Fruit fly (Drosophila melanogaster) whole organism, embryonic: ENCODE measurements around the gene smal.
A peak's percentile ranks its signal among the peaks of the same experiment; 100 is the strongest.

ENCODE experiments used
- Abd-B ChIP-seq: fragments of 200-800 bp; sonication (Bioruptor generic); optimal IDR thresholded peaks from 2 replicates; lab custom pipeline; 2018; ENCODE audit warnings: missing biosample characterization, mild to moderate bottlenecking, missing genetic modification characterization, moderate library complexity
- Antp ChIP-seq: fragments of 200-800 bp; sonication (Bioruptor generic); optimal IDR thresholded peaks from 3 replicates; lab custom pipeline; 2016; ENCODE audit warnings: missing biosample characterization, missing genetic modification characterization
- Asciz ChIP-seq: fragments of 200-800 bp; sonication (Bioruptor generic); optimal IDR thresholded peaks from 2 replicates; lab custom pipeline; 2017; ENCODE audit warnings: missing biosample characterization, mild to moderate bottlenecking, missing genetic modification characterization, missing genetic modification reagents
- Awh ChIP-seq: fragments of 200-800 bp; sonication (Bioruptor generic); IDR thresholded peaks from 2 replicates; pipeline ENCODE4, ENCODE4 v1.3.6; 2022; ENCODE audit warnings: missing biosample characterization, missing genetic modification characterization
- CG10654 ChIP-seq: fragments of 200-800 bp; sonication (Bioruptor generic); optimal IDR thresholded peaks from 2 replicates; lab custom pipeline; 2016; ENCODE audit warnings: missing biosample characterization, missing genetic modification characterization
- CG11695 ChIP-seq: fragments of 200-800 bp; sonication (Bioruptor generic); IDR thresholded peaks from 3 replicates; pipeline ENCODE4 v1.3.6; 2022; ENCODE audit warnings: missing biosample characterization, missing genetic modification characterization
- CG12299 ChIP-seq: fragments of 200-800 bp; sonication (Bioruptor generic); optimal IDR thresholded peaks from 2 replicates; lab custom pipeline; 2018; ENCODE audit warnings: missing biosample characterization, mild to moderate bottlenecking, missing genetic modification characterization
- CG12391 ChIP-seq: fragments of 200-800 bp; sonication (Bioruptor generic); optimal IDR thresholded peaks from 3 replicates; lab custom pipeline; 2018; ENCODE audit warnings: missing biosample characterization, mild to moderate bottlenecking, missing genetic modification characterization, moderate library complexity
- CG12942 ChIP-seq: fragments of 200-800 bp; sonication (Bioruptor generic); optimal IDR thresholded peaks from 3 replicates; lab custom pipeline; 2016; ENCODE audit warnings: missing biosample characterization, missing genetic modification characterization
- CG13775 ChIP-seq: fragments of 200-800 bp; sonication (Bioruptor generic); optimal IDR thresholded peaks from 3 replicates; lab custom pipeline; 2017; ENCODE audit warnings: missing biosample characterization, mild to moderate bottlenecking, missing genetic modification characterization
- CG15073 ChIP-seq: fragments of 200-800 bp; sonication (Bioruptor generic); optimal IDR thresholded peaks from 2 replicates; lab custom pipeline; 2016; ENCODE audit warnings: missing biosample characterization, missing genetic modification characterization
- CG15479 ChIP-seq: fragments of 200-800 bp; sonication (Bioruptor generic); optimal IDR thresholded peaks from 3 replicates; lab custom pipeline; 2019; ENCODE audit warnings: missing biosample characterization, mild to moderate bottlenecking, missing genetic modification characterization, moderate library complexity
- CG17361 ChIP-seq: fragments of 200-800 bp; sonication (Bioruptor generic); IDR thresholded peaks from 3 replicates; pipeline ENCODE4 v1.3.6; 2022; ENCODE audit warnings: missing biosample characterization, missing genetic modification characterization
- CG17568 ChIP-seq: fragments of 200-800 bp; sonication (Bioruptor generic); optimal IDR thresholded peaks from 2 replicates; lab custom pipeline; 2018; ENCODE audit warnings: missing biosample characterization, mild to moderate bottlenecking, missing genetic modification characterization, moderate library complexity
- CG17912 ChIP-seq: fragments of 200-800 bp; sonication (Bioruptor generic); optimal IDR thresholded peaks from 2 replicates; lab custom pipeline; 2018; ENCODE audit warnings: missing biosample characterization, mild to moderate bottlenecking, missing genetic modification characterization
- CG2712 ChIP-seq: fragments of 200-800 bp; optimal IDR thresholded peaks from 3 replicates; lab custom pipeline; 2019; ENCODE audit warnings: missing biosample characterization, mild to moderate bottlenecking, missing genetic modification characterization, moderate library complexity
- CG33557 ChIP-seq: fragments of 200-800 bp; sonication (Bioruptor generic); optimal IDR thresholded peaks from 2 replicates; lab custom pipeline; 2019; ENCODE audit warnings: missing biosample characterization, mild to moderate bottlenecking, missing genetic modification characterization, moderate library complexity
- CG6254 ChIP-seq: fragments of 200-800 bp; sonication (Bioruptor generic); optimal IDR thresholded peaks from 3 replicates; lab custom pipeline; 2017; ENCODE audit warnings: mild to moderate bottlenecking, missing biosample characterization, missing genetic modification reagents, missing genetic modification characterization
- CG6813 ChIP-seq: fragments of 200-800 bp; sonication (Bioruptor generic); optimal IDR thresholded peaks from 2 replicates; lab custom pipeline; 2017; ENCODE audit warnings: missing biosample characterization, missing genetic modification characterization, mild to moderate bottlenecking, moderate library complexity, missing genetic modification reagents
- CG7357 ChIP-seq: fragments of 200-800 bp; sonication (Bioruptor generic); IDR thresholded peaks from 3 replicates; pipeline ENCODE4 v1.3.6; 2022; ENCODE audit warnings: missing biosample characterization, missing genetic modification characterization
- CG7556 ChIP-seq: fragments of 200-800 bp; sonication (Bioruptor generic); optimal IDR thresholded peaks from 2 replicates; lab custom pipeline; 2017; ENCODE audit warnings: missing biosample characterization, mild to moderate bottlenecking, missing genetic modification characterization
- CG9932 ChIP-seq: fragments of 200-800 bp; sonication (Bioruptor generic); IDR thresholded peaks from 2 replicates; pipeline ENCODE4 v1.3.6; 2022; ENCODE audit warnings: missing biosample characterization, missing genetic modification characterization
- D19B ChIP-seq: fragments of 200-800 bp; sonication (Bioruptor generic); optimal IDR thresholded peaks from 2 replicates; lab custom pipeline; 2017; ENCODE audit warnings: missing biosample characterization, mild to moderate bottlenecking, missing genetic modification characterization
- Dek ChIP-seq: fragments of 200-800 bp; sonication (Bioruptor generic); optimal IDR thresholded peaks from 3 replicates; lab custom pipeline; 2019; ENCODE audit warnings: missing biosample characterization, mild to moderate bottlenecking, missing genetic modification characterization, moderate library complexity
- Ets65A ChIP-seq: fragments of 200-800 bp; sonication (Bioruptor generic); peaks from one replicate; lab custom pipeline; 2016; ENCODE audit warnings: missing biosample characterization, missing genetic modification characterization
- Gug ChIP-seq: fragments of 200-800 bp; sonication (Bioruptor generic); IDR thresholded peaks from 4 replicates; pipeline ENCODE4 v1.3.6; 2022; ENCODE audit warnings: missing biosample characterization, missing genetic modification characterization
- HLHmδ ChIP-seq: fragments of 200-800 bp; sonication (Bioruptor generic); optimal IDR thresholded peaks from 2 replicates; lab custom pipeline; 2018; ENCODE audit warnings: missing biosample characterization, mild to moderate bottlenecking, missing genetic modification characterization, moderate library complexity
- Myb ChIP-seq: fragments of 200-800 bp; sonication (Bioruptor generic); optimal IDR thresholded peaks from 2 replicates; lab custom pipeline; 2016; ENCODE audit warnings: missing biosample characterization, missing genetic modification characterization
- Spps ChIP-seq: fragments of 200-800 bp; sonication (Bioruptor generic); optimal IDR thresholded peaks from 2 replicates; lab custom pipeline; 2018; ENCODE audit warnings: missing biosample characterization, mild to moderate bottlenecking, missing genetic modification characterization
- Tbp ChIP-seq: fragments of >200 bp; optimal IDR thresholded peaks from 2 replicates; lab custom pipeline; 2018; ENCODE audit warnings: missing biosample characterization, missing genetic modification characterization
- aop ChIP-seq: fragments of 200-800 bp; sonication (Bioruptor generic); IDR thresholded peaks from 2 replicates; pipeline ENCODE4 v1.3.6; 2022; ENCODE audit warnings: missing biosample characterization, missing genetic modification characterization
- ato ChIP-seq: fragments of 200-800 bp; sonication (Bioruptor generic); IDR thresholded peaks from 2 replicates; pipeline ENCODE4 v1.3.6; 2022; ENCODE audit warnings: missing biosample characterization, missing genetic modification characterization; ENCODE audit not compliant: partially characterized antibody
- bab2 ChIP-seq: fragments of 200-800 bp; sonication (Bioruptor generic); optimal IDR thresholded peaks from 2 replicates; lab custom pipeline; 2016; ENCODE audit warnings: missing biosample characterization, missing genetic modification characterization
- chn ChIP-seq: fragments of 200-800 bp; sonication (Bioruptor generic); optimal IDR thresholded peaks from 2 replicates; lab custom pipeline; 2016; ENCODE audit warnings: missing biosample characterization, missing genetic modification characterization
- dm ChIP-seq: fragments of 200-800 bp; sonication (Bioruptor generic); optimal IDR thresholded peaks from 3 replicates; lab custom pipeline; 2016; ENCODE audit warnings: missing biosample characterization, missing genetic modification characterization
- en ChIP-seq: fragments of 200-800 bp; sonication (Bioruptor generic); optimal IDR thresholded peaks from 2 replicates; lab custom pipeline; 2016; ENCODE audit warnings: missing biosample characterization, missing genetic modification characterization
- ken ChIP-seq: fragments of 200-800 bp; sonication (Bioruptor generic); IDR thresholded peaks from 3 replicates; pipeline ENCODE4 v1.3.6; 2022; ENCODE audit warnings: missing biosample characterization, missing genetic modification characterization
- lab ChIP-seq: fragments of 200-800 bp; sonication (Bioruptor generic); optimal IDR thresholded peaks from 3 replicates; lab custom pipeline; 2017; ENCODE audit warnings: missing biosample characterization, missing genetic modification characterization, mild to moderate bottlenecking, moderate library complexity, missing genetic modification reagents
- oc ChIP-seq: fragments of 200-800 bp; sonication (Bioruptor generic); optimal IDR thresholded peaks from 2 replicates; lab custom pipeline; 2018; ENCODE audit warnings: missing biosample characterization, mild to moderate bottlenecking, missing genetic modification characterization, moderate library complexity
- phol ChIP-seq: fragments of 200-800 bp; sonication (Bioruptor generic); optimal IDR thresholded peaks from 3 replicates; lab custom pipeline; 2018; ENCODE audit warnings: missing biosample characterization, mild to moderate bottlenecking, missing genetic modification characterization, moderate library complexity
- prd ChIP-seq, 3 experiments: fragments of >200 bp in 2 of 3; fragments of 200-800 bp in 1 of 3; sonication (Bioruptor generic) in 1 of 3; optimal IDR thresholded peaks in 2 of 3; IDR thresholded peaks in 1 of 3; 2 replicates in 2 of 3; 3 replicates in 1 of 3; pipeline versions ENCODE4 v1.3.6 to Lab custom; 2017 to 2022; ENCODE audit warnings: missing biosample characterization in 1 of 3, missing genetic modification characterization in 1 of 3
- ranshi ChIP-seq: fragments of 200-800 bp; sonication (Bioruptor generic); IDR thresholded peaks from 2 replicates; pipeline ENCODE4 v1.3.6; 2022; ENCODE audit warnings: missing biosample characterization, missing genetic modification characterization
- ro ChIP-seq: fragments of 200-800 bp; sonication (Bioruptor generic); IDR thresholded peaks from 2 replicates; pipeline ENCODE4 v1.3.6; 2022; ENCODE audit warnings: missing biosample characterization, missing genetic modification characterization
- sc ChIP-seq, 3 experiments: fragments of >200 bp in 2 of 3; fragments of 200-800 bp in 1 of 3; sonication (Bioruptor generic) in 1 of 3; optimal IDR thresholded peaks; 2 replicates in 2 of 3; 3 replicates in 1 of 3; lab custom pipeline; 2017; ENCODE audit warnings: mild to moderate bottlenecking in 1 of 3, missing biosample characterization in 1 of 3, missing genetic modification characterization in 1 of 3, missing genetic modification reagents in 1 of 3
- sens ChIP-seq: fragments of 200-800 bp; sonication (Bioruptor generic); peaks from one replicate; lab custom pipeline; 2016; ENCODE audit warnings: missing biosample characterization, missing genetic modification characterization
- seq ChIP-seq: fragments of 200-800 bp; sonication (Bioruptor generic); IDR thresholded peaks from 2 replicates; pipeline ENCODE4 v1.3.6; 2022; ENCODE audit warnings: missing biosample characterization, missing genetic modification characterization
- sqz ChIP-seq: fragments of 200-800 bp; sonication (Bioruptor generic); optimal IDR thresholded peaks from 3 replicates; lab custom pipeline; 2018; ENCODE audit warnings: missing biosample characterization, mild to moderate bottlenecking, missing genetic modification characterization
- wor ChIP-seq: fragments of 200-800 bp; sonication (Bioruptor generic); IDR thresholded peaks from 2 replicates; pipeline ENCODE4 v1.3.6; 2022; ENCODE audit warnings: missing biosample characterization, missing genetic modification characterization

Gene smal

DNA sequence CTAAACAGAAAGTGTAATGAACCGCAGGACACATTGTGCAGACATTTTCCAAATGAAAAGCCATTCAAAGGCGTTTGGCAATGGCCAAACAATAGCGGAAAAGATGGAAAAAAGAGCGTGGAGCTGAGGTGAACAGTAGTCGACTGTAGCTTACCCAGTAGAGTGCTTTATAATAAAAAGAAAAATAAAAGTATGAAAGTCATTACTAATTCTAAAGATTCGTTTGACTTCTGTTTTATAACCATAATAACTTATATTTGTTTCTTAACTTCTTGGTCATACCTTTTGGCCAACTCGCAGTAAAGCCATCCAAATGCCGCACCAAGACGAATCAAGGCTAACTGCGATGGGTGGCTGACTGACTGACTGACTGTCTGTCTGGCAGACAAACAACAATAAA lies 60.4 kb downstream of the smal start (continued):
- TF ChIP-seq CG15073 (GFP tag; lab: Kevin White, UChicago) (no peak), seq (GFP tag; lab: Robert Waterston, UW) (no peak), ranshi (GFP tag; lab: Robert Waterston, UW) (no peak), Antp (no peak), CG2712 (tag; lab: Kevin White, UChicago) (peak; percentile 5), aop (no peak), ken (GFP tag; lab: Robert Waterston, UW) (no peak), CG9932 (GFP tag; lab: Robert Waterston, UW) (no peak), HLHmδ (GFP tag; lab: Kevin White, UChicago) (no peak), CG17912 (GFP tag; lab: Kevin White, UChicago) (no peak), Awh (GFP tag; lab: Robert Waterston, UW) (no peak), D19B (GFP tag; lab: Kevin White, UChicago) (peak; percentile 63), sc (optimal IDR thresholded peaks at IDR 0.05; lab: Kevin White, UChicago) (no peak), sc (GFP tag; optimal IDR thresholded peaks at IDR 0.05; lab: Kevin White, UChicago) (no peak), Abd-B (GFP tag; lab: Kevin White, UChicago) (no peak), CG10654 (GFP tag; lab: Kevin White, UChicago) (no peak), Tbp (GFP tag; lab: Kevin White, UChicago) (no peak), CG11695 (GFP tag; lab: Robert Waterston, UW) (no peak), CG13775 (no peak), lab (no peak), oc (tag; lab: Kevin White, UChicago) (no peak), en (GFP tag; lab: Kevin White, UChicago) (no peak), Gug (GFP tag; lab: Robert Waterston, UW) (no peak), Asciz (GFP tag; lab: Kevin White, UChicago) (no peak), dm (GFP tag; lab: Kevin White, UChicago) (no peak), bab2 (no peak), Myb (GFP tag; lab: Kevin White, UChicago) (no peak), CG6813 (GFP tag; lab: Kevin White, UChicago) (no peak), wor (GFP tag; lab: Robert Waterston, UW) (no peak), CG7357 (GFP tag; lab: Robert Waterston, UW) (no peak), CG15479 (no peak), CG17361 (GFP tag; lab: Robert Waterston, UW) (0 out of 3 replicates have a peak, but pooled peaks have one; percentile 27), prd (optimal IDR thresholded peaks at IDR 0.05; lab: Kevin White, UChicago) (no peak), prd (GFP tag; IDR thresholded peaks at IDR 0.05; lab: Robert Waterston, UW) (0 out of 3 replicates have a peak, but pooled peaks have one; percentile 19), Spps (tag; lab: Kevin White, UChicago) (no peak), sqz (GFP tag; lab: Kevin White, UChicago) (no peak), sens (GFP tag; lab: Kevin White, UChicago) (peak; percentile 51), CG12299 (tag; lab: Kevin White, UChicago) (no peak), ato (GFP tag; lab: Robert Waterston, UW) (no peak), chn (GFP tag; lab: Kevin White, UChicago) (no peak), CG12391 (tag; lab: Kevin White, UChicago) (no peak), CG17568 (GFP tag; lab: Kevin White, UChicago) (no peak), Ets65A (GFP tag; lab: Kevin White, UChicago) (peak; percentile 36), Dek (tag; lab: Kevin White, UChicago) (no peak), CG7556 (GFP tag; lab: Kevin White, UChicago) (no peak), CG12942 (no peak), phol (peak; percentile 13), ro (no peak), CG6254 (no peak), CG33557 (no peak)
